Worm (Caenorhabditis elegans) whole organism, young adult: Measurements from ENCODE around the gene nex-1.

ENCODE experiments used
- B0336.3 ChIP-seq: fragments of 200-800 bp; sonication (Bioruptor generic); IDR thresholded peaks from 2 replicates; pipeline ENCODE4 v1.3.6; 2022; ENCODE audit warnings: missing genetic modification characterization, missing compliant biosample characterization
- F33H1.4 ChIP-seq: fragments of 200-800 bp; sonication (Bioruptor generic); IDR thresholded peaks from 2 replicates; pipeline ENCODE4 v1.3.6; 2022; ENCODE audit warnings: missing genetic modification reagents, missing genetic modification characterization, missing compliant biosample characterization
- Y67H2A.10 ChIP-seq: fragments of 200-800 bp; sonication (Bioruptor generic); conservative IDR thresholded peaks from 2 replicates; pipeline ENCODE4 v1.3.6; 2022; ENCODE audit warnings: missing genetic modification reagents, missing genetic modification characterization, missing compliant biosample characterization
- athp-1 ChIP-seq: sonication (generic microtip); optimal IDR thresholded peaks from 2 replicates; lab custom pipeline; 2017; ENCODE audit warnings: mild to moderate bottlenecking, missing genetic modification characterization, missing compliant biosample characterization
- cebp-2 ChIP-seq: fragments of 200-800 bp; sonication (Bioruptor generic); IDR thresholded peaks from 2 replicates; pipeline ENCODE4 v1.3.6; 2022; ENCODE audit warnings: missing genetic modification characterization, missing compliant biosample characterization
- die-1 ChIP-seq: sonication (generic microtip); optimal IDR thresholded peaks from 2 replicates; lab custom pipeline; 2016; ENCODE audit warnings: missing genotype, mild to moderate bottlenecking, missing genetic modification characterization, missing compliant biosample characterization
- dox-1 ChIP-seq: fragments of 200-800 bp; sonication (Bioruptor generic); IDR thresholded peaks from 2 replicates; pipeline ENCODE4 v1.3.6; 2022; ENCODE audit warnings: missing genetic modification reagents, missing genetic modification characterization, missing compliant biosample characterization
- ekl-4 ChIP-seq: fragments of 200-800 bp; sonication (Bioruptor generic); IDR thresholded peaks from 2 replicates; pipeline ENCODE4 v1.3.6; 2022; ENCODE audit warnings: missing genetic modification reagents, missing genetic modification characterization, missing compliant biosample characterization
- ets-4 ChIP-seq: fragments of 200-800 bp; sonication (Bioruptor generic); optimal IDR thresholded peaks from 2 replicates; lab custom pipeline; 2018; ENCODE audit warnings: mild to moderate bottlenecking, missing genetic modification characterization, missing compliant biosample characterization
- him-1 ChIP-seq: sonication (generic microtip); optimal IDR thresholded peaks from 2 replicates; lab custom pipeline; 2016; ENCODE audit warnings: missing genotype, missing genetic modification reagents, missing genetic modification characterization, missing compliant biosample characterization
- hmg-20 ChIP-seq: fragments of 200-800 bp; sonication (Bioruptor generic); IDR thresholded peaks from 2 replicates; pipeline ENCODE4 v1.3.6; 2022; ENCODE audit warnings: missing genetic modification reagents, missing genetic modification characterization, missing compliant biosample characterization
- hsf-1 ChIP-seq: fragments of 200-800 bp; sonication (Bioruptor generic); IDR thresholded peaks from 2 replicates; pipeline ENCODE4 v1.3.6; 2022; ENCODE audit warnings: missing genetic modification reagents, missing genetic modification characterization, missing compliant biosample characterization
- lag-1 ChIP-seq: fragments of 200-800 bp; sonication (Bioruptor generic); IDR thresholded peaks from 2 replicates; pipeline ENCODE4 v1.3.6; 2022; ENCODE audit warnings: missing genetic modification reagents, missing genetic modification characterization, missing compliant biosample characterization
- let-607 ChIP-seq, 2 experiments: fragments of 200-800 bp in 1 of 2; sonication (Bioruptor generic) in 1 of 2; sonication (generic microtip) in 1 of 2; optimal IDR thresholded peaks; 2 replicates each; lab custom pipeline; 2016 to 2018; ENCODE audit warnings: mild to moderate bottlenecking in 2 of 2, missing compliant biosample characterization in 2 of 2, missing genetic modification characterization in 2 of 2, moderate library complexity in 2 of 2, missing genotype in 1 of 2
- lin-26 ChIP-seq: fragments of 200-800 bp; sonication (Bioruptor generic); IDR thresholded peaks from 2 replicates; pipeline ENCODE4 v1.3.6; 2022; ENCODE audit warnings: missing genetic modification reagents, missing genetic modification characterization, missing compliant biosample characterization
- lin-54 ChIP-seq: fragments of 200-800 bp; sonication (Bioruptor generic); optimal IDR thresholded peaks from 2 replicates; lab custom pipeline; 2018; ENCODE audit warnings: mild to moderate bottlenecking, missing genetic modification characterization, missing compliant biosample characterization
- madf-10 ChIP-seq: sonication (generic microtip); optimal IDR thresholded peaks from 2 replicates; lab custom pipeline; 2016; ENCODE audit warnings: mild to moderate bottlenecking, missing genetic modification characterization, missing compliant biosample characterization
- madf-3 ChIP-seq: fragments of 200-800 bp; sonication (Bioruptor generic); IDR thresholded peaks from 2 replicates; pipeline ENCODE4 v1.3.6; 2022; ENCODE audit warnings: missing genetic modification reagents, missing genetic modification characterization, missing compliant biosample characterization
- madf-6 ChIP-seq: fragments of 200-800 bp; sonication (Bioruptor generic); IDR thresholded peaks from 2 replicates; pipeline ENCODE4 v1.3.6; 2022; ENCODE audit warnings: missing genetic modification reagents, missing genetic modification characterization, missing compliant biosample characterization
- mcd-1 ChIP-seq: fragments of 200-800 bp; sonication (Bioruptor generic); IDR thresholded peaks from 2 replicates; pipeline ENCODE4 v1.3.6; 2022; ENCODE audit warnings: missing genetic modification reagents, missing genetic modification characterization, missing compliant biosample characterization
- repo-1 ChIP-seq: sonication (generic microtip); optimal IDR thresholded peaks from 2 replicates; lab custom pipeline; 2017; ENCODE audit warnings: mild to moderate bottlenecking, missing genetic modification characterization, missing compliant biosample characterization
- snpc-4 ChIP-seq, 5 experiments: fragments of 150-350 bp in 1 of 5; sonication (generic microtip) in 4 of 5; optimal IDR thresholded peaks; 2 replicates each; lab custom pipeline; 2014 to 2018; ENCODE audit warnings: missing genetic modification characterization in 5 of 5, missing biosample characterization in 3 of 5, antibody characterized with exemption in 2 of 5, mild to moderate bottlenecking in 2 of 5, missing compliant biosample characterization in 2 of 5, missing genotype in 2 of 5, moderate library complexity in 2 of 5, missing genetic modification reagents in 1 of 5
- zfh-2 ChIP-seq: fragments of 200-800 bp; sonication (Bioruptor generic); conservative IDR thresholded peaks from 2 replicates; pipeline ENCODE4 v1.3.6; 2022; ENCODE audit warnings: missing genetic modification reagents, missing genetic modification characterization, missing compliant biosample characterization
- ztf-18 ChIP-seq: sonication (generic microtip); optimal IDR thresholded peaks from 2 replicates; lab custom pipeline; 2016; ENCODE audit warnings: missing genotype, mild to moderate bottlenecking, missing genetic modification characterization, missing compliant biosample characterization

Gene nex-1

DNA sequence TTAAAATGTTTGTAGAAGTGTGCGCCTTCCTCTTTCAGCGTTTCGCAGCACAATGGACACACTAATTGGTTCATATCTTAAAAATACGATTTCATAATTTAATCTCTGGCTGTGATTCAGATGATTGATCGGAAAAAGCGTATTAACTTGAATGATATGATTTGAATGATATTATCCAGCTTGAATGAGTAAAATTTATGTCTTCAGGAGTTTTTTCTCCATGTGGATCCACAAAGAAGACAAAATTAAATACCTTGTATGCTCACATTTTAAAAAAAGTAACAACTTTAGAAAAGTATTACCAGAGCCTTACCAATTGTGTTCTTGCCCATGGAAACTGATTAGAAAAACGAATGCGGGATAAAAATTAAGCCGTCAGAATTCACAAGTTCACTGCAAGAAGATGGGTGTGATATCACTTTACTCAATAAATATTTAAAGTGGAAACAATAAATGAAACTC, 48.0 kb downstream of the nex-1 start, which contains the start of gene ztf-8 (continued):
- TF ChIP-seq madf-6 = peak; percentile 65
- no peak for TF ChIP-seq ztf-18 (tag; lab: Kevin White, UChicago)
- TF ChIP-seq, all 124 proteins: peak for 31

DNA sequence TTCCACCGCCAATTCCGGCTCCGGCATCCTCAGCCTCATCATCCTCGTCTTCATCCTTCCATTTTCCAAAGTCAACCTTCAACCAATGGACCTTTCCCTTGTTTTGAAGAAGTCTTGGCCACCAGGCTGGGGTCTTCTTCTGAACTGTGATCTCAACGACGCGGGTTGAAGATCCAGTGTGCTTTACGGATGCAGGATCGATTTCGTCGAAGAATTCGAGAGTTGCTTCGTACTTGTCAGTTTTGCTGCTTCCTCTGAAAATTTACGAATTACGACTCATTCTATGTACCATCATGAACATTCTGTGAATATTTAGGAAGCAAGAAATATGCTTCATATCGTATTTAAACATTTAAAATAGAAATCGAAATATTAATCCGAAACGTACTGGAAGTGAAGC, 48.8 kb downstream of the nex-1 start:
- TF ChIP-seq ekl-4 (GFP tag; lab: Robert Waterston, UW) (no peak), cebp-2 (GFP tag; lab: Robert Waterston, UW) (0 out of 2 replicates have a peak, but pooled peaks have one; percentile 50), B0336.3 (peak; percentile 25; the same call in 1 of the 2 replicates), ztf-18 (tag; lab: Kevin White, UChicago) (no peak), lin-26 (GFP tag; lab: Robert Waterston, UW) (peak; percentile 37), him-1 (tag; lab: Kevin White, UChicago) (no peak), madf-10 (tag; lab: Kevin White, UChicago) (no peak), snpc-4 (GFP tag; optimal IDR thresholded peaks at IDR 0.05; lab: Kevin White, UChicago) (no peak), snpc-4 (tag; optimal IDR thresholded peaks at IDR 0.05; lab: Kevin White, UChicago) (no peak), mcd-1 (GFP tag; lab: Robert Waterston, UW) (peak; percentile 17; the same call in 1 of the 2 replicates), ets-4 (GFP tag; lab: Kevin White, UChicago) (no peak), hsf-1 (peak; percentile 27; the same call in 1 of the 2 replicates), Y67H2A.10 (no peak), F33H1.4 (no peak), madf-3 (0 out of 2 replicates have a peak, but pooled peaks have one; percentile 58)

DNA sequence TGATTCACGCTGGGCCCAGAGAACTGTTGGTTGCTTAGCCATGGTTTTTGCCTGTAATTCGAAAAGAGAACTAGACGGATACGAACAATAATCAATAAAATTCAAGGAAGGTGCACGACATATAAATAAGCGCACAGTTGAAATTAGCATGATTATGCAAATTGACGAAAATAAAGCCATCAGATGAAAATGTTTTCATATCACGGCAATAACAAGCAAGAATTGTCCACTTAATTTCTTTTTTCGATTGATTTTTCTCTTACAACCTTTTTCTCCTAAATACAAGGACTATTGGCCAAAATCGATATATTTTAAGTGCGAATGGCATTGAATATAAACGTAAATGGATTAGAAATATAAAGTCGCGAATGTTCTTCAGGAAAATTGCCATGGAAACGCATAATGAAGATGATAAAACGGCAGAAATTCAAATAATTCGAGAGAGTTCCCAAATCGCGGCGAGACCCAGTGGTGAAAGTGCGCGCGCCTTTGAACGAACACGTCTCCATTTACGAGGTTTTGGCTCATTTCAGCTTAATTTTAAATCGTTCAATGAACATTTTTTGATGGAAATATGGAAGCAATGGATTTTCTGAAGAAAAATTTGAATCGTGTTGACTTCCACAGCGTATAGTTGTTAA, 49.4 kb downstream of the nex-1 start, which contains the start of the genes daf-41 and toc-1:
daf-41 (minus strand) TSS at position 51 of the 641 bp plus-strand sequence.
toc-1 (plus strand) TSS at position 537 of the 641 bp plus-strand sequence.
- TF ChIP-seq lin-54 (GFP tag; lab: Kevin White, UChicago) (peak; percentile 39), repo-1 (tag; lab: Kevin White, UChicago) (no peak), madf-6 (no peak), hsf-1 (peak; percentile 83), hmg-20 (GFP tag; lab: Robert Waterston, UW) (no peak), F33H1.4 (peak; percentile 80), let-607 (tag; optimal IDR thresholded peaks at IDR 0.05; lab: Kevin White, UChicago) (peak; percentile 77 to 86), zfh-2 (GFP tag; lab: Robert Waterston, UW) (no peak), athp-1 (tag; lab: Kevin White, UChicago) (no peak), die-1 (tag; lab: Kevin White, UChicago) (no peak), lag-1 (GFP tag; lab: Robert Waterston, UW) (no peak), dox-1 (GFP tag; lab: Robert Waterston, UW) (peak; percentile 15; the same call in 1 of the 2 replicates)
